Worm (Caenorhabditis elegans): Measurements from ENCODE around the gene cyp-29A2.

cyp-29A2 gene

DNA sequence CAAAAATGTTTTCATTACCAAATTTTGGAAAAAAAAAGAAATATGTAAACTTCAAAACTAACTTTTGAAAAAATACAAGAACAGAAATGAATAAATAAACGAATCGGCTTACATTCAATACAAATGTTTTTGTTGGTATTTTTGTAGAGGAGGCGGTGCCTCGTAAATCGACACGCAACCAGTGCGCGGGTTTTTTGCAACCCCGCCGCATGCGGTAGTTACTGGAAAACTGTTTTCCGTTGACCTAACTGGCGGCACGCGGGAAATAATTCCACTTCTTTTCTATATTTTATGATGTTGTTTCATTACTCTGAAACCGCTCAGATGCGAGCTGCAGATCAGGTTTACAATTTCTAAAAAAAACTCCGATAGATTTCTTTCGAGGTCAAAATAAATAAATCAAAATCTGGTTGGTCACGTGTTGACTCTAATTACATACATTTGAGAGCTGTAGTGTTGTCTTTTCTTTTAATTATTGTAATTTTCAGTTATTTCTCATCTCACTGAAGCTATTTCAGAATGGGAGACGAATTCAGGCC, 21.9 kb downstream of the cyp-29A2 start, which contains the start of the genes dvc-1 and ima-1 (continued):
- TF ChIP-seq ceh-90 (tag; optimal IDR thresholded peaks at IDR 0.05) (no peak), mef-2 (tag; optimal IDR thresholded peaks at IDR 0.05) (no peak), ztf-11 (tag; optimal IDR thresholded peaks at IDR 0.05) (peak in 1 of 2 experiments; percentile 13), ama-1 (optimal IDR thresholded peaks at IDR 0.05) (no peak), snu-23 (GFP tag; optimal IDR thresholded peaks at IDR 0.05) (peak; percentile 79), vab-15 (tag; optimal IDR thresholded peaks at IDR 0.05) (no peak), nhr-11 (tag; optimal IDR thresholded peaks at IDR 0.05) (no peak), irx-1 (tag; optimal IDR thresholded peaks at IDR 0.05) (no peak), C04F5.9 (tag; optimal IDR thresholded peaks at IDR 0.05) (no peak), hlh-17 (GFP tag; optimal IDR thresholded peaks at IDR 0.05; ENCODE audit: borderline replicate concordance) (no peak), nhr-47 (tag; optimal IDR thresholded peaks at IDR 0.05) (peak; percentile 72), lin-39 (tag; optimal IDR thresholded peaks at IDR 0.05) (peak; percentile 42), grh-1 (GFP tag; IDR thresholded peaks at IDR 0.05) (peak; percentile 51; the same call in 1 of the 2 replicates), nhr-85 (tag) (peak; percentile 76), alr-1 (tag; optimal IDR thresholded peaks at IDR 0.05; ENCODE audit: borderline replicate concordance) (no peak), ceh-88 (GFP tag; IDR thresholded peaks at IDR 0.05) (peak; percentile 53; the same call in 1 of the 2 replicates), isw-1 (GFP tag; IDR thresholded peaks at IDR 0.05) (peak; percentile 56), fkh-10 (GFP tag; optimal IDR thresholded peaks at IDR 0.05) (peak; percentile 13), blmp-1 (tag; optimal IDR thresholded peaks at IDR 0.05) (peak; percentile 44), egl-13 (tag; optimal IDR thresholded peaks at IDR 0.05) (no peak), unc-98 (GFP tag; IDR thresholded peaks at IDR 0.05) (no peak), egl-27 (tag; optimal IDR thresholded peaks at IDR 0.05) (no peak), skn-1 (tag; optimal IDR thresholded peaks at IDR 0.05) (peak; percentile 53), lir-3 (tag; optimal IDR thresholded peaks at IDR 0.05; ENCODE audit: poor library complexity) (peak; percentile 50), efl-1 (optimal IDR thresholded peaks at IDR 0.05) (peak; percentile 67 to 69), efl-1 (GFP tag; optimal IDR thresholded peaks at IDR 0.05 in 1 of 2) (peak; percentile 56 to 97), unc-130 (tag; optimal IDR thresholded peaks at IDR 0.05) (peak; percentile 18), pag-3 (tag; optimal IDR thresholded peaks at IDR 0.05; ENCODE audit: borderline replicate concordance, insufficient read depth) (no peak), ets-5 (GFP tag; IDR thresholded peaks at IDR 0.05) (no peak), ceh-63 (GFP tag; optimal IDR thresholded peaks at IDR 0.05) (no peak), nhr-237 (tag; optimal IDR thresholded peaks at IDR 0.05) (peak; percentile 7), nhr-77 (tag; optimal IDR thresholded peaks at IDR 0.05) (peak; percentile 24), swsn-7 (tag; optimal IDR thresholded peaks at IDR 0.05) (peak; percentile 71), lin-35 (GFP tag; optimal IDR thresholded peaks at IDR 0.05) (peak; percentile 60 to 65), nhr-20 (tag; optimal IDR thresholded peaks at IDR 0.05) (peak; percentile 71), hlh-4 (tag; optimal IDR thresholded peaks at IDR 0.05) (no peak), ztf-4 (tag; optimal IDR thresholded peaks at IDR 0.05) (no peak), C34B4.2 (tag; optimal IDR thresholded peaks at IDR 0.05) (no peak), jun-1 (tag; optimal IDR thresholded peaks at IDR 0.05) (peak; percentile 52), pax-3 (tag; optimal IDR thresholded peaks at IDR 0.05) (peak; percentile 7), dpl-1 (GFP tag; optimal IDR thresholded peaks at IDR 0.05) (peak; percentile 36 to 68 (median 62)), sup-37 (GFP tag; optimal IDR thresholded peaks at IDR 0.05) (no peak), nhr-76 (tag; optimal IDR thresholded peaks at IDR 0.05) (peak; percentile 24), lsy-2 (tag; optimal IDR thresholded peaks at IDR 0.05) (peak; percentile 63 to 70)
